Worm (Caenorhabditis elegans) whole organism, early embryonic: ENCODE measurements around the gene acer-1.

Experiments
- B0310.2 ChIP-seq: sonication (generic microtip); optimal IDR thresholded peaks from 2 replicates; lab custom pipeline; 2016; ENCODE audit warnings: mild to moderate bottlenecking, missing genetic modification characterization, missing compliant biosample characterization
- F13C5.2 ChIP-seq: sonication (generic microtip); optimal IDR thresholded peaks from 2 replicates; lab custom pipeline; 2017; ENCODE audit warnings: mild to moderate bottlenecking, missing genetic modification characterization, inconsistent platforms, missing compliant biosample characterization
- aly-1 ChIP-seq: sonication (generic microtip); optimal IDR thresholded peaks from 2 replicates; lab custom pipeline; 2016; ENCODE audit warnings: missing genetic modification characterization, missing compliant biosample characterization
- ama-1 ChIP-seq: fragments of 150-350 bp; optimal IDR thresholded peaks from 2 replicates; lab custom pipeline; 2014
- ceh-13 ChIP-seq: fragments of 200-800 bp; sonication (Bioruptor generic); optimal IDR thresholded peaks from 2 replicates; lab custom pipeline; 2018; ENCODE audit warnings: mild to moderate bottlenecking, missing genetic modification characterization, missing compliant biosample characterization
- ceh-36 ChIP-seq: sonication (generic microtip); optimal IDR thresholded peaks from 2 replicates; lab custom pipeline; 2016; ENCODE audit warnings: missing genetic modification characterization, inconsistent platforms, missing compliant biosample characterization
- ets-7 ChIP-seq: sonication (generic microtip); optimal IDR thresholded peaks from 2 replicates; lab custom pipeline; 2016; ENCODE audit warnings: missing genotype, missing genetic modification characterization, missing compliant biosample characterization
- flt-1 ChIP-seq: fragments of 200-800 bp; sonication (Bioruptor generic); IDR thresholded peaks from 2 replicates; pipeline ENCODE4 v1.3.6; 2022; ENCODE audit warnings: missing genetic modification characterization, missing compliant biosample characterization
- hmbx-1 ChIP-seq: sonication (generic microtip); optimal IDR thresholded peaks from 2 replicates; lab custom pipeline; 2016; ENCODE audit warnings: mild to moderate bottlenecking, missing genetic modification characterization, missing compliant biosample characterization
- hmg-4 ChIP-seq: fragments of 200-800 bp; sonication (Bioruptor generic); optimal IDR thresholded peaks from 2 replicates; lab custom pipeline; 2018; ENCODE audit warnings: mild to moderate bottlenecking, missing genetic modification characterization, missing compliant biosample characterization
- hnd-1 ChIP-seq: sonication (generic microtip); optimal IDR thresholded peaks from 2 replicates; lab custom pipeline; 2016; ENCODE audit warnings: missing genetic modification characterization, missing compliant biosample characterization
- pes-1 ChIP-seq: fragments of 200-800 bp; sonication (Bioruptor generic); IDR thresholded peaks from 2 replicates; pipeline ENCODE4 v1.3.6; 2022; ENCODE audit warnings: missing genetic modification reagents, missing genetic modification characterization, missing compliant biosample characterization
- scrt-1 ChIP-seq: fragments of 200-800 bp; sonication (Bioruptor generic); IDR thresholded peaks from 2 replicates; pipeline ENCODE4 v1.3.6; 2022; ENCODE audit warnings: missing genetic modification characterization, missing compliant biosample characterization
- sea-1 ChIP-seq: fragments of 200-800 bp; sonication (Bioruptor generic); conservative IDR thresholded peaks from 2 replicates; pipeline ENCODE4 v1.3.6; 2022; ENCODE audit warnings: missing genetic modification characterization, missing compliant biosample characterization
- tbx-11 ChIP-seq: fragments of 200-800 bp; sonication (Bioruptor generic); IDR thresholded peaks from 2 replicates; pipeline ENCODE4 v1.3.6; 2022; ENCODE audit warnings: missing genetic modification characterization, missing compliant biosample characterization
- tbx-37 ChIP-seq: fragments of 200-800 bp; sonication (Bioruptor generic); conservative IDR thresholded peaks from 2 replicates; pipeline ENCODE4 v1.3.6; 2022; ENCODE audit warnings: missing genetic modification reagents, missing genetic modification characterization, missing compliant biosample characterization
- tra-4 ChIP-seq: sonication (generic microtip); optimal IDR thresholded peaks from 2 replicates; lab custom pipeline; 2017; ENCODE audit warnings: missing genetic modification characterization, missing compliant biosample characterization

Gene acer-1

DNA sequence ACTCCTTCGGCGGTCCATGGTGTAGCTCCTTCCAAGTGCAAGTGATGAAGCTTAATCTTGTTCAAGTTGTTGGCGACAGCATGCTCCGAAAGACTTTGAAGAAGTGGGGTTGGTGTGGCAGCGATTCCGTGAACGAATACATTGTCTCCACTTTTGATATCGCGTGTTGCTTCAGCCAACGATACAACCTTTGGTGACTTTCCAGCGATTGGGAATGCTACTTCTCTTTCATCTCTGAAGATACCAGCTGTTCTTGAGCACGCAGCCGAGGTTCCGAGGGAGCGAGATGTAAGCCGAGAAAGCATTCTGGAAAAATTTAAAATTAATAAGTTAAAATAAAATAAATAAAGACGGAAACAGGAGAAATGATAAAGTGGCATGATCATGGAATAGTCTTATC, at the start of gene acer-1:
Gene acer-1 (minus strand): TSS at position 306 of the 400 bp plus-strand sequence.
- no peak for TF ChIP-seq hmg-4 (GFP tag; lab: Kevin White, UChicago)
- TF ChIP-seq tbx-11 (GFP tag; lab: Robert Waterston, UW), result no peak
- no peak for TF ChIP-seq aly-1
- TF ChIP-seq tra-4 (tag; lab: Kevin White, UChicago), result no peak
- TF ChIP-seq ceh-13 (GFP tag; lab: Kevin White, UChicago), result no peak
- no peak for TF ChIP-seq ama-1 (lab: Kevin White, UChicago)
- TF ChIP-seq ceh-36 (tag; lab: Kevin White, UChicago), result no peak
- TF ChIP-seq B0310.2 (tag; lab: Kevin White, UChicago), result no peak
- no peak for TF ChIP-seq sea-1 (GFP tag; lab: Robert Waterston, UW)
- no peak for TF ChIP-seq scrt-1 (GFP tag; lab: Robert Waterston, UW)
- TF ChIP-seq pes-1 (GFP tag; lab: Robert Waterston, UW), result no peak
- TF ChIP-seq hnd-1 (tag; lab: Kevin White, UChicago), result no peak
- TF ChIP-seq flt-1 (GFP tag; lab: Robert Waterston, UW), result no peak
- TF ChIP-seq hmbx-1 (tag; lab: Kevin White, UChicago), result no peak
- no peak for TF ChIP-seq ets-7 (tag; lab: Kevin White, UChicago)

DNA sequence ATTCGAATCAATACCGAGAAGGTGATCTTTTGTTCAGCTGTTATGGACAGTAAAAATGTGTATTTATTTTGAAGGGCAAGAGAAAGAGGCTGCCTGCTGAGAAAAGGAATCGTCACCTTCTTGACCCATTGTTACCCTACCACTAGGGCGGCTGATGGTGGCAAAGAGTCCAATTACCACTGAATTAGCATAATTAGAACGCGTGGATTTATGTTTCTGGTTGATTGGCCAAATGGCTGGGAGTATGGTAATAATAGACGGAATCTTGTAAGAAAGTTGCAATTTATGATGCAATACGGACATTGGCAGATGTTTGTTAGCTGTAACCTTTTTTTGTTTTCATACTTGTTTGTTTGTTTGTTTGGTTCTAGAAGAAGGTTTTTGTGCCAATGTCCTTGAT, 49.7 kb upstream of the acer-1 start:
- TF ChIP-seq flt-1 (GFP tag; lab: Robert Waterston, UW), result no peak
- no peak for TF ChIP-seq ceh-13 (GFP tag; lab: Kevin White, UChicago)
- no peak for TF ChIP-seq tbx-37 (GFP tag; lab: Robert Waterston, UW)
- TF ChIP-seq hmg-4 (GFP tag; lab: Kevin White, UChicago), result no peak
- no peak for TF ChIP-seq hnd-1 (tag; lab: Kevin White, UChicago)
- TF ChIP-seq ceh-36 (tag; lab: Kevin White, UChicago), result no peak

DNA sequence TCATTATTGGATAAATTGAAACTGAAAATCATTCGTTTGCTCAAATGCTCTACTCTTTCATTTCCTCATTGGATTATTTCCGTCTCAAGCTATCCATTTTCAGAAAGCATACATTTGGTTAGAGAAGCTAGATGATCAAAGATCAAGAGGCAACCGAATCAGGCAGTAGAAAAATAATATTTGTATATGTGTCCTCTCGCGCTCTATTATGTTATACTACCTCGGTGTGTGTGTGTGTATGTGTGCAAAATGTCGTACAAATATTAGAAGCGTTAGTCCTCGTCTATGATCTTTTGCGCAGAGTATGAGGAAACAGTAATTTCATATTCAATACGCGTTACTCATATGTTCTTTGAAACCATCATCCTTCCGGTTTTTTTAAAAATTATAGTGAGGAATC, 46.9 kb upstream of the acer-1 start:
- TF ChIP-seq ceh-13 (GFP tag; lab: Kevin White, UChicago), result no peak
- no peak for TF ChIP-seq ama-1 (lab: Kevin White, UChicago)
- no peak for TF ChIP-seq F13C5.2
- TF ChIP-seq ets-7 (tag; lab: Kevin White, UChicago), result no peak
- TF ChIP-seq tbx-37 (GFP tag; lab: Robert Waterston, UW), result no peak
- no peak for TF ChIP-seq tra-4 (tag; lab: Kevin White, UChicago)
- no peak for TF ChIP-seq ceh-36 (tag; lab: Kevin White, UChicago)
- TF ChIP-seq tbx-11 (GFP tag; lab: Robert Waterston, UW), result no peak

DNA sequence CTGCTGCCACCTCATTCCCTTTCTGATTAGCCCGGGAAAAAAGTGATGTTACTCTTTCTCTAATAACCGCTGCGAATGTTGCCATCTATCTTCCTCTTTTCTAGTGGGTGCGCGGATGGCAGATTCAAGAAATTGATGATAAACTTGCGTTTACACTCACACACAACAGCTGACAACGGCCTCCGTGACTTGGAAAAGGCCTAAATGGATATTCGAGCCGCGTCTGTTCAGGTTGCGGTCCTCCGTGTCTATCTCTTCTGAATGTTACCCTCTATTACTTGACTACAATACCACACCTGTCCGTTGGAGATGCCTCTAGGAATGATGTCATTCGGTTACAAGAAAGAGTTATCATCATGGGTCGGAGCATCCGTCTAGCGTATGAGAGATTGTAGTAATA, 46.3 kb upstream of the acer-1 start:
- TF ChIP-seq ets-7 (tag; lab: Kevin White, UChicago), result no peak
- no peak for TF ChIP-seq ceh-36 (tag; lab: Kevin White, UChicago)
- no peak for TF ChIP-seq hnd-1 (tag; lab: Kevin White, UChicago)
- no peak for TF ChIP-seq scrt-1 (GFP tag; lab: Robert Waterston, UW)
- peak; percentile 26; the same call in 1 of the 2 replicates for TF ChIP-seq tbx-11 (GFP tag; lab: Robert Waterston, UW)

DNA sequence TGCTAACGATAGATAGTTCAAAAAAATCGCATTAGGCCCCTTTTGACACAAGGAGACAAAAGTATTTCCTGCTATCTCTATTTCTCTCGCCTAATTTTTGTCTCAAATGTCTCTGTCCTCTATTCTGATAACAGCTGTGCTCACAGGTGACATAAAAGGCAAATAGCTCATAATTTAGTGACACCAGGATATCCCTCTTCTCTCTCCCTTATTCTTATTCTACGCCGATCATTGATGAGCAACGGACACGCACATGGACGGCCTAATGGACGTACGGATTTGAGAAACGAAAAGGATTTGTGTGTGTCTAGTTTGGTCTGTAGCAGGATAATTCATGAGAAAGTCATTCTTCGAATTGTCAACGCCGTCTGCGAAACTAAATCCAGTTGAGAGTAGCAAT, 45.8 kb upstream of the acer-1 start:
- no peak for TF ChIP-seq tra-4 (tag; lab: Kevin White, UChicago)
- no peak for TF ChIP-seq ets-7 (tag; lab: Kevin White, UChicago)
- no peak for TF ChIP-seq flt-1 (GFP tag; lab: Robert Waterston, UW)
- TF ChIP-seq ama-1 (lab: Kevin White, UChicago), result no peak
- no peak for TF ChIP-seq sea-1 (GFP tag; lab: Robert Waterston, UW)
- no peak for TF ChIP-seq ceh-13 (GFP tag; lab: Kevin White, UChicago)
- no peak for TF ChIP-seq tbx-37 (GFP tag; lab: Robert Waterston, UW)
- no peak for TF ChIP-seq F13C5.2
- TF ChIP-seq aly-1, result no peak
- no peak for TF ChIP-seq hmbx-1 (tag; lab: Kevin White, UChicago)

DNA sequence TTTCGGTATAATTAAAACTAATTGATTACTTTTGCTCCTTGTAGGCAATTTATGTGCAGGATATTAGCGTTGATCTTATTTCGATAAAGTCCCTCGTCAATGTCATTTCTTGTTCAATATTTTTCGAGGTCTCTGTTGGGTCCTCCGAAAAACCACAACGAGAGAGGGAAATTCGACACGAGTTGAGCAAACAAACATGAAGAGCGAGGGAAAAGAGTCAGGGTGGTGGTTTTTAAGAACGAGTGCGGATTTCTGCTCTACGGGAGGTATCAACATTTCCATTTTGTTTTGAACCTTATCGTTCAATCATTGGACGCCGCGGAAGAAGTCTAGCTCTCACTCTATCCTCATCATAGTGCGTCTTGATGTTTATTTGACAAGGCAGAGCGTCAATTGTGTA, 44.5 kb upstream of the acer-1 start:
- TF ChIP-seq B0310.2 (tag; lab: Kevin White, UChicago), result no peak

DNA sequence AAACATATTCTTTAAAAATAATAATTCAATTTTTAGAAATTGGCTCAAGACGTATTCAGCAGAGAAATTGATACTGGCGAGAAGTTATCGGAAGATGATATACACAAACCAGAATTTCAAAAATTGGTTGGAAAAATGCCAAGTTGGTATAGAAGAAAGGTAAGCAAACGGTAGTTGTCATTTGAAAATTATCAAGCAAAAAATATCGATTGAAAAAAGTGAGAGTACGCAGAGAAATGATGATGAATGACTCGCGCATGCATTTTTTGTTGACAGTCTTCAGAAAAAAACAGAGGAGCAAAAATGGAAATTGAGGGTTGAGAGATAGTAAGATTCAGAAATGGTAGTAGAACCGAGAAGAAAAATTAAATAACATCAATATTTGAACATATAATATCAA, 42.8 kb upstream of the acer-1 start:
- TF ChIP-seq aly-1, result no peak

DNA sequence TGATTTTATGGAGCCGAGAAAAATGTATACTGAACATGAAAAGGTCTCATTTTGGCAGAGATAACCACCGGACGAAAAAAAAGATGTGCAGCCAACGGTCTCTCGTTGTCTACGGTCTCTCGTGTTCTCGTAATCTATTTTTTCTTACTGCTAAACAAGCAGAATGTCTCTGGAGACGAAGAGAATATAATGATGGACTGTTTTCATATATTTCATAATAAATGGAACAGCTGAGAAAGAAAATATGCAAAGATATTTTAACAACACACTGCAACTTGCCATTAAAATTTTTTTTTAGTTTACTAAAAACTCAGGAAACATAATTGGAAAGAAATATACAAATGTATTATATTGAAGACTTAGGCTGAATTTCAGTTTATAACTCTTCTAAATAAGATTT, 39.9 kb upstream of the acer-1 start:
- no peak for TF ChIP-seq tra-4 (tag; lab: Kevin White, UChicago)
- TF ChIP-seq ama-1 (lab: Kevin White, UChicago), result no peak
- TF ChIP-seq F13C5.2, result no peak

DNA sequence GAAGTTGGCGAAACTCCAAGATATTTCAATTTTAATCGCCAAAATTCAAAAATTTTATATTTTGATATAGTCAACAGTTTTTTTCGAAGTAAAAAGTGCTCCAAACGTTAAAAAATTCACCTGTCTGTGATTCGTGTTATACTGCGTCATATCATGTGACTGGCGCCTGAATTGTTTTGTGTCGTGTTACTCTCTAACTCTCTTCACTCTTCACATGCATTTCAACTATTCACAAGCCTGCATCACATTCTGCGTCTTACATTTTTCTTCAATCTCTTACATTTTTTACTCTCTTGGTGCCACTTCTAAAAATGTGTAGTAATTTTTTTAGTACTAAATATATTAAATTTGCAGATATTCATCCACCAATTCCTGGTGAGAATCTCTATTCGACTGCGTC, 38.2 kb upstream of the acer-1 start, which contains the start of gene flcn-1:
Gene flcn-1 (plus strand): TSS at position 348 of the 400 bp plus-strand sequence.
- TF ChIP-seq flt-1 (GFP tag; lab: Robert Waterston, UW), result no peak
- no peak for TF ChIP-seq ceh-13 (GFP tag; lab: Kevin White, UChicago)
- TF ChIP-seq F13C5.2, result no peak
- TF ChIP-seq tbx-37 (GFP tag; lab: Robert Waterston, UW), result no peak
- no peak for TF ChIP-seq aly-1
- no peak for TF ChIP-seq ceh-36 (tag; lab: Kevin White, UChicago)
- TF ChIP-seq sea-1 (GFP tag; lab: Robert Waterston, UW), result no peak
- no peak for TF ChIP-seq hnd-1 (tag; lab: Kevin White, UChicago)
- TF ChIP-seq pes-1 (GFP tag; lab: Robert Waterston, UW), result no peak
- no peak for TF ChIP-seq hmbx-1 (tag; lab: Kevin White, UChicago)
- TF ChIP-seq hmg-4 (GFP tag; lab: Kevin White, UChicago), result no peak
